Fruit fly (Drosophila melanogaster): Measurements from ENCODE around the gene mge.

Gene mge

dm6 chr3L:3930930-3931329, 21.2 kb upstream of the mge start (continued):
- TF ChIP-seq twi (tag; optimal IDR thresholded peaks at IDR 0.05) (no peak), CG4730 (GFP tag; IDR thresholded peaks at IDR 0.05) (no peak), vvl (GFP tag; IDR thresholded peaks at IDR 0.05) (no peak), D (optimal IDR thresholded peaks at IDR 0.05) (no peak), D (GFP tag; optimal IDR thresholded peaks at IDR 0.05) (no peak), fd64A (GFP tag; optimal IDR thresholded peaks at IDR 0.05) (no peak), CG6683 (GFP tag; optimal IDR thresholded peaks at IDR 0.05) (no peak), BtbVII (GFP tag; optimal IDR thresholded peaks at IDR 0.05) (peak; percentile 29), vnd (GFP tag; IDR thresholded peaks at IDR 0.05; ENCODE audit: partially characterized antibody) (no peak), CG5953 (GFP tag; IDR thresholded peaks at IDR 0.05) (no peak), fd96Cb (tag; optimal IDR thresholded peaks at IDR 0.05) (no peak), Bgb (GFP tag; IDR thresholded peaks at IDR 0.05; ENCODE audit: partially characterized antibody) (peak; percentile 31; the same call in 1 of the 2 replicates), CG2875 (GFP tag; optimal IDR thresholded peaks at IDR 0.05) (no peak), CG12942 (GFP tag; optimal IDR thresholded peaks at IDR 0.05) (no peak), ATbp (GFP tag; optimal IDR thresholded peaks at IDR 0.05) (peak; percentile 26), Nf-YC (tag; optimal IDR thresholded peaks at IDR 0.05) (no peak), slp2 (GFP tag; optimal IDR thresholded peaks at IDR 0.05) (no peak), CTCF (GFP tag; optimal IDR thresholded peaks at IDR 0.05) (peak; percentile 30), hkb (optimal IDR thresholded peaks at IDR 0.05) (no peak), hkb (GFP tag; IDR thresholded peaks at IDR 0.05) (no peak), da (GFP tag; optimal IDR thresholded peaks at IDR 0.05) (no peak), Dad (GFP tag; optimal IDR thresholded peaks at IDR 0.05) (no peak), Asciz (GFP tag; optimal IDR thresholded peaks at IDR 0.05) (peak; percentile 8), sc (optimal IDR thresholded peaks at IDR 0.05) (no peak), sc (GFP tag; optimal IDR thresholded peaks at IDR 0.05) (no peak), CG34224 (GFP tag; IDR thresholded peaks at IDR 0.05; ENCODE audit: partially characterized antibody) (no peak), sens (GFP tag) (peak; percentile 84), tio (GFP tag; optimal IDR thresholded peaks at IDR 0.05) (peak; percentile 37), CG17568 (GFP tag; optimal IDR thresholded peaks at IDR 0.05) (peak; percentile 16), nau (GFP tag; optimal IDR thresholded peaks at IDR 0.05) (no peak), tna (GFP tag; IDR thresholded peaks at IDR 0.05; ENCODE audit: partially characterized antibody) (no peak)

dm6 chr3L:3929968-3930767, 20.4 kb upstream of the mge start:
- no peak for TF ChIP-seq Side (GFP tag; optimal IDR thresholded peaks at IDR 0.05)
- peak; percentile 66 for TF ChIP-seq mirr (GFP tag; optimal IDR thresholded peaks at IDR 0.05)
- TF ChIP-seq CG32532 (GFP tag; IDR thresholded peaks at IDR 0.05) = no peak
- TF ChIP-seq schlank (tag; optimal IDR thresholded peaks at IDR 0.05) = no peak
- TF ChIP-seq Neu2 (GFP tag; optimal IDR thresholded peaks at IDR 0.05; ENCODE audit: borderline replicate concordance) = no peak
- TF ChIP-seq Ets65A (GFP tag) = peak; percentile 88
- no peak for TF ChIP-seq Hey (tag; optimal IDR thresholded peaks at IDR 0.05)
- no peak for TF ChIP-seq ssp (GFP tag; IDR thresholded peaks at IDR 0.05)
- no peak for TF ChIP-seq Atf6 (GFP tag; IDR thresholded peaks at IDR 0.05)
- no peak for TF ChIP-seq CG8924 (tag; optimal IDR thresholded peaks at IDR 0.05)
- TF ChIP-seq CG7928 (GFP tag; optimal IDR thresholded peaks at IDR 0.05) = no peak
- no peak for TF ChIP-seq onecut (GFP tag; IDR thresholded peaks at IDR 0.05)
- TF ChIP-seq Lim3 (GFP tag; IDR thresholded peaks at IDR 0.05) = peak; percentile 40; the same call in 1 of the 2 replicates
- TF ChIP-seq CG18599 (GFP tag; optimal IDR thresholded peaks at IDR 0.05) = peak; percentile 22
- TF ChIP-seq eve (GFP tag; optimal IDR thresholded peaks at IDR 0.05) = no peak
- no peak for TF ChIP-seq knrl (GFP tag; IDR thresholded peaks at IDR 0.05; ENCODE audit: partially characterized antibody)
- TF ChIP-seq CG11456 (GFP tag; IDR thresholded peaks at IDR 0.05) = no peak
- TF ChIP-seq Sry-β (GFP tag; optimal IDR thresholded peaks at IDR 0.05) = no peak
- peak; percentile 71 for TF ChIP-seq CG7987 (GFP tag; optimal IDR thresholded peaks at IDR 0.05)
- no peak for TF ChIP-seq run (tag; optimal IDR thresholded peaks at IDR 0.05)
- no peak for TF ChIP-seq Taf1 (GFP tag; IDR thresholded peaks at IDR 0.05)
- no peak for TF ChIP-seq aop (GFP tag; IDR thresholded peaks at IDR 0.05)

All from whole organism, embryonic.